Worm (Caenorhabditis elegans): ENCODE measurements around the gene npr-3.

npr-3 gene

DNA sequence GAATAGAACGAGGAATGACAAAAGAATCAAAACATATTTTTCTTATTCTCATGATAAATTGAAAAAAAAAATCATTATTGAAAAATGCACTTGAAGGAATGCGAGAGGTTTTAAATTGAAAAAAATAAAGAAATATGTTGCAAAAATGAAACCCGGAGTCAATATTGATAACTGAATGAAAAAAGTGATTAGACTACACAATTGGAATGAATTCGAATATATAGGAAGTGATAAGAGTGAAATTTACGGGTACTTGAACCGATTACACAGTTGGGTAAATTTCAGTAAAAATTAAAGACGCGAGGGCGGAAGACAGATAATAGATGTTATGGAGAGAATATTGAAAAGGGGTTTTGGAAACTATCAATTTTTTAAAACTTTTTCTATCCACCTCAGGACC is 29.3 kb downstream of the npr-3 start:
- TF ChIP-seq fkh-8 (tag; optimal IDR thresholded peaks at IDR 0.05) (no peak), elt-2 (tag; optimal IDR thresholded peaks at IDR 0.05) (peak; percentile 68), pax-3 (tag; optimal IDR thresholded peaks at IDR 0.05) (no peak), efl-3 (GFP tag; optimal IDR thresholded peaks at IDR 0.05) (no peak)

DNA sequence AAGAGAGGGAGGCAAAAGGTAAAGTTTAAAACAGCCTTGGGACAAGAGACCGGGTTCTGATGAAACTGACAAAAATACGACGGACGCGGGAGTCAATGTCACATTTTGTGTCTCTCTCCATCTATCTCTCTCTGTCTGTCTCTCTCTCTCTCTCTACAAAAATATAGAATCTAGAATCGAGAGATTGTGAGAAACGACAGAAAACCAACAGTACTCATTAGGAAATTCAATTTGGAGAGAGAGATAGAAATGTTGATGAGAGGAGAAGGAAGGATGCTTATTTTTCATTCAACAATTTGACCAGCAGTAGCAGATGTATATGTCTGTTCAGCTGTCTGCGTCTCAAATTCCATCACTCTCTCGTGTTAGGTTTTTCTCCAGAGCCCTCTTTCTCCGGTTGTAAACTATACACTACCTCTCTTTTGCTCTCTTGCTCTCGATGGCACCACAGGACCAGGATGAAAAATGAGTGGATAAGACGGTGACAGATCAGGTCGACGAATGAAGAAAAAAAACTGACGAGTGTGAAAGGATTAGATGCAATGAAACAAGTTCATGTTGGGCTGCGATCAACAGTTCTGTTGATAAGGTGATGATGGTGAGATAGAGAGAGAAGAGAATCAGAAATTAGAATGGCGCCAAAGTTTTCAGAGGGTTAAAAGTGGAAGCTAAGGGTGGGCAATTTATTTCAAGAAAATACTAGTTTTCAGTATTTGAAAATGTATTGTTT is 30.0 kb downstream of the npr-3 start:
- TF ChIP-seq fkh-8 (tag; optimal IDR thresholded peaks at IDR 0.05), result no peak
- no peak for TF ChIP-seq sox-4 (tag; optimal IDR thresholded peaks at IDR 0.05)
- TF ChIP-seq snu-23 (GFP tag; optimal IDR thresholded peaks at IDR 0.05), result peak; percentile 84
- peak; percentile 55 for TF ChIP-seq blmp-1 (tag; optimal IDR thresholded peaks at IDR 0.05)
- TF ChIP-seq nhr-71 (tag; optimal IDR thresholded peaks at IDR 0.05), result peak; percentile 83
- TF ChIP-seq snpc-4 (tag; optimal IDR thresholded peaks at IDR 0.05), result peak; percentile 3
- TF ChIP-seq ceh-90 (tag; optimal IDR thresholded peaks at IDR 0.05), result no peak
- TF ChIP-seq sup-37 (GFP tag; optimal IDR thresholded peaks at IDR 0.05), result no peak
- no peak for TF ChIP-seq aly-2 (tag; optimal IDR thresholded peaks at IDR 0.05)
- TF ChIP-seq irx-1 (tag; optimal IDR thresholded peaks at IDR 0.05), result no peak
- no peak for TF ChIP-seq nhr-77 (tag; optimal IDR thresholded peaks at IDR 0.05)
- no peak for TF ChIP-seq F16B12.6 (tag; optimal IDR thresholded peaks at IDR 0.05)
- TF ChIP-seq mdl-1 (tag; optimal IDR thresholded peaks at IDR 0.05), result no peak
- TF ChIP-seq nhr-28 (tag; optimal IDR thresholded peaks at IDR 0.05), result no peak
- TF ChIP-seq nhr-11 (tag; optimal IDR thresholded peaks at IDR 0.05), result no peak
- peak in 5 of 6 experiments; percentile 1 to 84 (median 64) for TF ChIP-seq elt-3 (tag; optimal IDR thresholded peaks at IDR 0.05)
- TF ChIP-seq ztf-4 (tag; optimal IDR thresholded peaks at IDR 0.05), result peak; percentile 74
- TF ChIP-seq ets-5 (GFP tag; IDR thresholded peaks at IDR 0.05), result no peak
- peak; percentile 73 for TF ChIP-seq mep-1 (tag; optimal IDR thresholded peaks at IDR 0.05)
- TF ChIP-seq unc-86 (tag; optimal IDR thresholded peaks at IDR 0.05), result no peak
- no peak for TF ChIP-seq ces-1 (GFP tag; optimal IDR thresholded peaks at IDR 0.05)
- TF ChIP-seq ztf-11 (tag; optimal IDR thresholded peaks at IDR 0.05), result no peak
- no peak for TF ChIP-seq C34B4.2 (tag; optimal IDR thresholded peaks at IDR 0.05)
- TF ChIP-seq ceh-8 (GFP tag; optimal IDR thresholded peaks at IDR 0.05), result no peak
- TF ChIP-seq elt-2 (tag; optimal IDR thresholded peaks at IDR 0.05), result no peak
- no peak for TF ChIP-seq egl-13 (tag; optimal IDR thresholded peaks at IDR 0.05)
- no peak for TF ChIP-seq hlh-17 (GFP tag; optimal IDR thresholded peaks at IDR 0.05; ENCODE audit: borderline replicate concordance)
- TF ChIP-seq lin-14 (GFP tag; optimal IDR thresholded peaks at IDR 0.05), result peak; percentile 90
- TF ChIP-seq nhr-12 (tag; optimal IDR thresholded peaks at IDR 0.05), result no peak
- TF ChIP-seq ceh-82 (tag; optimal IDR thresholded peaks at IDR 0.05), result no peak
- peak; percentile 53 for TF ChIP-seq nhr-90 (tag; optimal IDR thresholded peaks at IDR 0.05; ENCODE audit: poor library complexity)
- peak; percentile 52 for TF ChIP-seq tbx-2 (tag; optimal IDR thresholded peaks at IDR 0.05)
- no peak for TF ChIP-seq mef-2 (tag; optimal IDR thresholded peaks at IDR 0.05)
- TF ChIP-seq swsn-7 (tag; optimal IDR thresholded peaks at IDR 0.05), result peak; percentile 37
- no peak for TF ChIP-seq ceh-88 (GFP tag; IDR thresholded peaks at IDR 0.05)
- peak; percentile 13 for TF ChIP-seq xbp-1 (tag; optimal IDR thresholded peaks at IDR 0.05)
- TF ChIP-seq lsy-2 (tag; optimal IDR thresholded peaks at IDR 0.05), result peak; percentile 26 to 69
- TF ChIP-seq jun-1 (tag; optimal IDR thresholded peaks at IDR 0.05), result peak; percentile 25
- TF ChIP-seq skn-1 (tag; optimal IDR thresholded peaks at IDR 0.05), result peak; percentile 6
- TF ChIP-seq lin-39 (tag; optimal IDR thresholded peaks at IDR 0.05), result no peak
- peak; percentile 36 for TF ChIP-seq lin-13 (GFP tag; optimal IDR thresholded peaks at IDR 0.05)
- TF ChIP-seq isw-1 (GFP tag; IDR thresholded peaks at IDR 0.05), result no peak
- TF ChIP-seq grh-1 (GFP tag; IDR thresholded peaks at IDR 0.05), result peak; percentile 51; the same call in 1 of the 2 replicates
- no peak for TF ChIP-seq hpl-2 (GFP tag; optimal IDR thresholded peaks at IDR 0.05)
- TF ChIP-seq C04F5.9 (tag; optimal IDR thresholded peaks at IDR 0.05), result no peak
- peak; percentile 28 to 33 for TF ChIP-seq efl-1 (optimal IDR thresholded peaks at IDR 0.05)
- TF ChIP-seq efl-1 (GFP tag; optimal IDR thresholded peaks at IDR 0.05 in 1 of 2), result peak in 1 of 2 experiments; percentile 87
- no peak for TF ChIP-seq unc-130 (tag; optimal IDR thresholded peaks at IDR 0.05)
- no peak for TF ChIP-seq unc-98 (GFP tag; IDR thresholded peaks at IDR 0.05)
